Fruit fly (Drosophila melanogaster) whole organism, adult: ENCODE results near the gene CG32982.

ENCODE experiments used
- CG11617 ChIP-seq: fragments of 200-800 bp; sonication (Bioruptor generic); optimal IDR thresholded peaks from 2 replicates; lab custom pipeline; 2017; ENCODE audit warnings: mild to moderate bottlenecking, missing biosample characterization, missing genetic modification reagents, missing genetic modification characterization
- CG14711 ChIP-seq: fragments of 200-800 bp; sonication (Bioruptor generic); optimal IDR thresholded peaks from 2 replicates; lab custom pipeline; 2018; ENCODE audit warnings: missing biosample characterization, mild to moderate bottlenecking, missing genetic modification characterization, moderate library complexity
- CG7101 ChIP-seq: fragments of 200-800 bp; sonication (Bioruptor generic); optimal IDR thresholded peaks from 2 replicates; lab custom pipeline; 2018; ENCODE audit warnings: missing biosample characterization, mild to moderate bottlenecking, missing genetic modification characterization, moderate library complexity
- Clk ChIP-seq: fragments of 200-800 bp; sonication (Bioruptor generic); optimal IDR thresholded peaks from 2 replicates; lab custom pipeline; 2017; ENCODE audit warnings: missing biosample characterization, missing genetic modification characterization
- Crg-1 ChIP-seq: fragments of 200-800 bp; sonication (Bioruptor generic); optimal IDR thresholded peaks from 2 replicates; lab custom pipeline; 2016; ENCODE audit warnings: missing biosample characterization, missing genetic modification characterization
- cnc ChIP-seq, 2 experiments: fragments of >200 bp; optimal IDR thresholded peaks; 2 replicates each; lab custom pipeline; 2017
- pad ChIP-seq: fragments of 200-800 bp; sonication (Bioruptor generic); optimal IDR thresholded peaks from 3 replicates; lab custom pipeline; 2017; ENCODE audit warnings: missing biosample characterization, missing genetic modification characterization, mild to moderate bottlenecking, moderate library complexity, missing genetic modification reagents
- tj ChIP-seq: fragments of 200-800 bp; sonication (Bioruptor generic); optimal IDR thresholded peaks from 3 replicates; lab custom pipeline; 2017; ENCODE audit warnings: missing biosample characterization, mild to moderate bottlenecking, missing genetic modification characterization, moderate library complexity

DNA sequence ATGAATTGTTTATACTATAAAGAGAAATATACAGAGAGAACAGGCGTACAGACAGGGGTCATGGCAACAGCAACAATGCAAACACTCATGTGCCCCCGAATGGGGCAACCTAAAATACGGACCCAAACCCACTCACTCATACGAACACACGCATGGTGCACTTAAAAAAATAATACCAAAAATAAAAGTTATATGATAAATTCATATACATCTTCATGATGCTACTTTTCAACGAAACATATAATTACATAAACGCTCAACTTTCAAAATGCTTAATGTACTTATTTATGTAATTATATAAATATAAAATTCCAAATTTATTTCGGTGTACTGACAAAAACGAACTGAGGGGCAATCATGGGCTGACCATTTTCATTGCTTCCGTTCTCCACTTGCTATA lies 7.6 kb downstream of the CG32982 start:
- TF ChIP-seq Crg-1 (GFP tag; lab: Kevin White, UChicago) (no peak), Clk (no peak), CG14711 (tag; lab: Kevin White, UChicago) (peak; percentile 43), CG7101 (tag; lab: Kevin White, UChicago) (peak; percentile 8), cnc (optimal IDR thresholded peaks at IDR 0.05; lab: Kevin White, UChicago) (no peak), CG11617 (no peak), tj (GFP tag; lab: Kevin White, UChicago) (no peak), pad (no peak)
